Worm (Caenorhabditis elegans): Measurements from ENCODE around the gene anoh-2.

The anoh-2 gene

DNA sequence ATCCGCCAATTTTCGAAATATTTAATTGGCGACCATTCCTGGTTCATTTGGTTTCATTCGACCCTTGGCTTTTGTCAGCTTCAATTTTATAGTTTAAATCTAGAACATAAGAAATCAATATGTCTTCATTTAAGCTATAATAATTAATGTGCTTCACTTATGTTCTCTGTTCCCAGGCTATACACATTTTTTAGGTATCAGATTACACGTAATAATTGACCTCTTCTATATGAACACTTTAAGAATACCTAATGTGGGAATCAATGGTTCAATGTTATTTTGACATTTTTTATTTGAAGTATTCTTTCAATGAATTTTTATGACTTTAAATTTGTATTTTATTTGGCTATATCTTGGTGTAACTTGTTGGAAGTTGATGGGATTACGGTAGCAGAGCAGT, 51.2 kb downstream of the anoh-2 start, which contains the start of gene lgc-7:
lgc-7 (plus strand) TSS at position 301 of the 400 bp plus-strand sequence.
- TF ChIP-seq nfya-1 (tag; optimal IDR thresholded peaks at IDR 0.05): no peak
- TF ChIP-seq fax-1 (tag; optimal IDR thresholded peaks at IDR 0.05): no peak
- no peak for TF ChIP-seq ref-2 (tag; optimal IDR thresholded peaks at IDR 0.05)
- TF ChIP-seq gmeb-2 (tag; optimal IDR thresholded peaks at IDR 0.05): no peak
- TF ChIP-seq ceh-6 (GFP tag; optimal IDR thresholded peaks at IDR 0.05): no peak
- no peak for TF ChIP-seq sox-4 (tag; optimal IDR thresholded peaks at IDR 0.05)
- TF ChIP-seq ceh-24 (tag; optimal IDR thresholded peaks at IDR 0.05): no peak
- no peak for TF ChIP-seq elt-4 (tag; optimal IDR thresholded peaks at IDR 0.05)

DNA sequence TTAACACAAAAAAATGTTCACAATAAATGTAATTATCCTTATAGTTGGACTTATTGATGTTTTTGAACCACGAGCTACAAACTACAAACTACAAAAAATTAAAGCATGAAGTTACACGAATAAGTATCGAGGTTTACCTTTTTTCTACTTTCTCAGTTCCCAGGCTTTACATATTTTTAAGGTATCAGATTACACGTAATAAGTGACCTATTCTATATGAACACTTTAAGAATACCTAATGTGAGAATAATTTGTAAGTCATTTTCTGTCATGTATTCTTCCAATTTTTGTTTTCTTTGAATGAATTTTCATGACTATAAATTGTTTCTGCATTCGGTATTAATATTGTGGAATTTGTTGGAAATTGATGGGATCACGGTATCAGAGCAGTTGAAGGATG, 57.4 kb downstream of the anoh-2 start, which contains the start of gene lgc-8:
lgc-8 (plus strand) TSS at position 301 of the 400 bp plus-strand sequence.
- TF ChIP-seq ceh-9 (tag; optimal IDR thresholded peaks at IDR 0.05) (no peak), nhr-11 (tag; optimal IDR thresholded peaks at IDR 0.05) (no peak), ceh-19 (GFP tag; optimal IDR thresholded peaks at IDR 0.05) (no peak), ceh-34 (tag; optimal IDR thresholded peaks at IDR 0.05) (no peak), sox-2 (GFP tag; IDR thresholded peaks at IDR 0.05) (no peak), lin-11 (tag; optimal IDR thresholded peaks at IDR 0.05) (no peak), ceh-2 (tag; optimal IDR thresholded peaks at IDR 0.05) (no peak), ceh-45 (GFP tag; IDR thresholded peaks at IDR 0.05) (no peak), dmd-4 (tag; optimal IDR thresholded peaks at IDR 0.05; ENCODE audit: borderline replicate concordance) (no peak), ets-4 (tag; optimal IDR thresholded peaks at IDR 0.05) (no peak), elt-4 (tag; optimal IDR thresholded peaks at IDR 0.05) (no peak), sdc-2 (tag; optimal IDR thresholded peaks at IDR 0.05) (no peak), syd-9 (tag; optimal IDR thresholded peaks at IDR 0.05) (no peak), ceh-14 (tag; optimal IDR thresholded peaks at IDR 0.05) (no peak), lim-6 (tag; optimal IDR thresholded peaks at IDR 0.05) (no peak), unc-42 (tag; optimal IDR thresholded peaks at IDR 0.05) (no peak), tbx-2 (tag; optimal IDR thresholded peaks at IDR 0.05) (no peak), Y22D7AL.16 (tag; optimal IDR thresholded peaks at IDR 0.05) (no peak), ceh-31 (tag; optimal IDR thresholded peaks at IDR 0.05) (no peak), pat-9 (tag; optimal IDR thresholded peaks at IDR 0.05) (no peak)
